Worm (Caenorhabditis elegans) whole organism, L3 larva: ENCODE data around the gene glb-3.

Experiments
- fos-1 ChIP-seq: fragments of 150-350 bp; optimal IDR thresholded peaks from 2 replicates; lab custom pipeline; 2014; ENCODE audit warnings: missing biosample characterization, missing genetic modification characterization
- mdl-1 ChIP-seq: fragments of 150-350 bp; optimal IDR thresholded peaks from 2 replicates; lab custom pipeline; 2014; ENCODE audit warnings: missing biosample characterization, missing genetic modification characterization
- nfya-1 ChIP-seq: sonication (generic microtip); optimal IDR thresholded peaks from 2 replicates; lab custom pipeline; 2017; ENCODE audit warnings: missing genetic modification characterization, mild to moderate bottlenecking, missing compliant biosample characterization, antibody characterized with exemption, moderate library complexity; ENCODE audit not compliant: insufficient read depth
- snpc-4 ChIP-seq: fragments of 150-350 bp; optimal IDR thresholded peaks from 2 replicates; lab custom pipeline; 2014; ENCODE audit warnings: missing biosample characterization, missing genetic modification characterization
- unc-39 ChIP-seq: sonication (generic microtip); optimal IDR thresholded peaks from 4 replicates; lab custom pipeline; 2017; ENCODE audit warnings: missing biosample characterization, missing genetic modification characterization

DNA sequence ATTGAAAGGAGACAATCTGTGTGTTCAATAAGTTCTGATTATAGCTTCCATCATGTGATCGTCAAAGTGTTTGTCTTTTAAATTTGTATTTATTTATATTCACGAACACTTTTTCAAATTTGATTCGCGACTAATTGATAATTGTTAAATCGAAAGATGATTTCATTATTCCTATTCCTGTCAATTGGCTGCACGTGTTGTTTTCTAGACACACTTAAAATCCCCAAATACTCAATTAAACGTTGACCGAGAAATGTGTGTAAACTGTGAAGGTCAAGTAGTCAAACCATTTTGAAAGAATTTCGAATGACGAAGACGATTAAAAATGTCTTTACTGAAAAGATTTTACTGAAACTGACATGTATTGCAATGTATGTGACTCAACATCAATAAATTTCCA is 46.6 kb downstream of the glb-3 start:
- TF ChIP-seq unc-39 (tag; lab: Kevin White, UChicago) (no peak), nfya-1 (tag; lab: Kevin White, UChicago) (no peak), snpc-4 (tag; lab: Kevin White, UChicago) (no peak), mdl-1 (no peak), fos-1 (tag; lab: Kevin White, UChicago) (no peak)
